Fruit fly (Drosophila melanogaster): ENCODE measurements around the gene Atu.

The Atu gene

DNA sequence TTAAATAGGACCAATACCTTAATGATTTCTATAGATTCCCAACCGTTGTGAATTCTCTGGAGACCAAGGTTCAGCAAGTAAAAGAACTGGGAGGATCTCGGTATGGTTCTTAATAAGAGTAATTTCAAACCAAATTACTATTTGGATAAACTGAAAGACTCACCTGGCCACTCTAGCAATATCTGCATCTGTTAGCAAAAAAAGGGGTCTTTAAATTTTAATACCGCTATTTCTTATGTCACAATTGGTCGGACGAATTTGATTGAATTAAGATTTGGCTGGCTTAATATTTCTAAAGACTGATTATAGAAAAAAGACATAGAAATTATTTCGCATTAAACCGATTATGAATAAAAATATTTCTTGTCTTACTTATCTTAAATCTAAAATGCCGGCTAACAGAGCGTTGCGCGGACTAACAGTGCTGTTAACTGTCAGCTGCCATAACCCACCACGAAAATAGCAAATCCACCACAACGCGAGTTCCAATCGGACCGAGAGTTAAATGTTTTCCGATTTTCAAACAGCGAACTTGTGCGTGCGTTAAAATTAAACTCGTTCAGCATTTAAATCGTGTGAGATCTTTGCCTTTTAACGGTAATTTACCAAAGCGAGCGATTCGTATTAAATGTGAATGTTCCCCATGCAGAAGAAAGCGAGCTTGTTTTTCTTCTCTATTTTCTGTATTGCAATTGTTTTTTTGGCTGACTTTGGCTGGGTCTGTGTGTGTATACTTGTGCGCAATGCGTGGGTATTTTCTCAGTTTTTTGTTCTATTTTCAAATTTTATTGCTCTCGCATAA lies 42.3 kb upstream of the Atu start, which contains the start of gene CRMP (continued):
- no peak for TF ChIP-seq Smox (GFP tag; optimal IDR thresholded peaks at IDR 0.05)

DNA sequence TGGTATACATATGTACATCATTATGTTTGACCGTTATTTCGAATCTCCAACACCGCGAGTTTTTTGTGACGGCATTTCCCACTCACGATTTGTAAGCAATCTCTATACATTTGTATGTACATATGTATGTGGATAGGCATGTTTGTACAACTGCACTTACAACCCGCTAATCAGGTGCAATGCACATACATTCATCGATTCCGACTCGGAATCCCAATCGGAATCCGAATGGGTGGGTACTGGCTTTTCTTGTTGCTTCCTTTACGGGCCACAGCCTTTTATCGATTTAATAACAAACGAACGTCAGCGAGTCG lies 41.8 kb upstream of the Atu start:
- no peak for TF ChIP-seq Hr4 (GFP tag; optimal IDR thresholded peaks at IDR 0.05)
- TF ChIP-seq Sox15 (GFP tag; optimal IDR thresholded peaks at IDR 0.05), result no peak
- no peak for TF ChIP-seq CG10631 (GFP tag; optimal IDR thresholded peaks at IDR 0.05)
- TF ChIP-seq Sox102F (GFP tag; optimal IDR thresholded peaks at IDR 0.05), result no peak
- no peak for TF ChIP-seq CG11762 (GFP tag; optimal IDR thresholded peaks at IDR 0.05; ENCODE audit: insufficient read depth)
- no peak for TF ChIP-seq Lpt (GFP tag; optimal IDR thresholded peaks at IDR 0.05)
- peak; percentile 53 for TF ChIP-seq Eip78C (GFP tag)
- no peak for TF ChIP-seq OdsH (GFP tag; optimal IDR thresholded peaks at IDR 0.05)

DNA sequence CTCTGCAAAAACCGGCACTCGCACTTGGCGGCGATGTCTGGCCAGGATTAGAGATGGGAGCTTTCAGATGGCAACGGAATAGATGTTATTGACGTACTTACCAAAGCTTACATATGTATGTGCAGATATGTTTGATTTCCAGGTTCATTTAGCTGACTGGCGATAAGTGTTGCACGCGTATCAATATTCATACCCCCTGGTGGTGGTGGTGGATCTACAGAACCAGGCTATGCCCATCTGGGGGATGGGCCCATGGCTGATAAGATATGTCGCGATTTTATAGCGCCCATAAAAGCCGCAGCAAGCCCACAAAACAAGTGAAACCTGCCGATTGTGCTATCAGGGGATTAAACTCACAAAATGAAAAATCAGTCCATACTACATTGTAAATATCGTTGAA lies 41.4 kb upstream of the Atu start:
- TF ChIP-seq dsx (GFP tag; optimal IDR thresholded peaks at IDR 0.05; ENCODE audit: poor library complexity, severe bottlenecking), result peak; percentile 45
- TF ChIP-seq Hr4 (GFP tag; optimal IDR thresholded peaks at IDR 0.05), result no peak
- TF ChIP-seq svp (GFP tag), result peak; percentile 90
- no peak for TF ChIP-seq spab (GFP tag; optimal IDR thresholded peaks at IDR 0.05)
- TF ChIP-seq Eip75B (GFP tag; optimal IDR thresholded peaks at IDR 0.05), result no peak
- TF ChIP-seq vri (GFP tag; optimal IDR thresholded peaks at IDR 0.05), result no peak
- peak; percentile 12 for TF ChIP-seq Eip78C (GFP tag)

DNA sequence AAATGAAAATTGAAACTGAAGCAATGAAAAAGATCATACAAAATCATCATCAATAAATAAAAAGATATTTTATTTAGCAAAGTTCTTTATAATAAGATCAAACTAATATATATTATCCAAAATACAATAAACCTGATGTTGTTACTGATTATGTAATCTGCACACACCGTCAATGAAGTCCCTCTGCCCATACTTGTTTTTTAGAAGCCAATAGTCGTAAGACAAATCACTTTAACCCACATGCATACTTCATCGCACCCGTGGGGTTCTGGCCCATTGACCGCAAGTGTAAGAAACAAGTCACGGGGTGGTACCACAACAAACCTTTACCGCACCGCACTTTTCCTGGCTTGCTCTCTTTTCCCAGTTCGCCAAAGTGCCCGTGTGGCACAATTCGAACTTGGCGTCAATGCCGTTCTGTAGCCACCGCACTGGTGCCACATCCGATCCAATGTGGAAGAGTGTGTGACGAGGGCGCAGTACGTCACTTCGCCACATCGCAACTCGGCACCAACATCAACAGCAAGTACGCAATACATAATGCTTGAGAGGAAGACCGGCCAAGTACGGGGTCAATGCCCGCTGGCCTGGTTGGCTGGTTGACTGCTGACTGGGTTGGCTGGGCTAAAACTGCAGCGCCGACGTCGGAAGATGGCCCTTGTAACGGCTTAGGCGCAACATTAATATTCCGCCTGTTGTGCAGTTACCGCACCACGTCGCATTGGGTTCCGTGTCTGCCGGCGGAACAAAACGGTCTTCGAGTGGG lies 40.1 kb upstream of the Atu start:
- TF ChIP-seq fd85E (GFP tag; optimal IDR thresholded peaks at IDR 0.05) (no peak), Eip93F (GFP tag; optimal IDR thresholded peaks at IDR 0.05) (no peak), Sox14 (GFP tag; optimal IDR thresholded peaks at IDR 0.05) (no peak), CG34406 (GFP tag; optimal IDR thresholded peaks at IDR 0.05) (no peak), Eip75B (GFP tag; optimal IDR thresholded peaks at IDR 0.05) (no peak), dsx (GFP tag; optimal IDR thresholded peaks at IDR 0.05; ENCODE audit: poor library complexity, severe bottlenecking) (no peak), CG8119 (GFP tag; IDR thresholded peaks at IDR 0.05) (0 out of 3 replicates have a peak, but pooled peaks have one; percentile 31), lz (GFP tag; optimal IDR thresholded peaks at IDR 0.05) (peak; percentile 23), ss (GFP tag; optimal IDR thresholded peaks at IDR 0.05) (no peak), CG4318 (GFP tag; optimal IDR thresholded peaks at IDR 0.05) (no peak), CG9139 (GFP tag; optimal IDR thresholded peaks at IDR 0.05) (no peak), salr (GFP tag; optimal IDR thresholded peaks at IDR 0.05) (no peak), Gug (GFP tag; IDR thresholded peaks at IDR 0.05) (no peak), CG6854 (GFP tag; optimal IDR thresholded peaks at IDR 0.05) (no peak), spab (GFP tag; optimal IDR thresholded peaks at IDR 0.05) (no peak), Blimp-1 (GFP tag; optimal IDR thresholded peaks at IDR 0.05) (no peak), pdm3 (GFP tag; optimal IDR thresholded peaks at IDR 0.05) (no peak), Sox102F (GFP tag; optimal IDR thresholded peaks at IDR 0.05) (no peak), CG32006 (GFP tag; optimal IDR thresholded peaks at IDR 0.05) (no peak), CG1621 (tag; optimal IDR thresholded peaks at IDR 0.05) (no peak), Sox15 (GFP tag; optimal IDR thresholded peaks at IDR 0.05) (no peak), CG3919 (GFP tag; optimal IDR thresholded peaks at IDR 0.05) (peak; percentile 9), CG10631 (GFP tag; optimal IDR thresholded peaks at IDR 0.05) (peak; percentile 4), CG11902 (GFP tag; optimal IDR thresholded peaks at IDR 0.05) (no peak), CG15336 (GFP tag; IDR thresholded peaks at IDR 0.05) (no peak; the same call in 1 of the 2 replicates), CG11294 (GFP tag; IDR thresholded peaks at IDR 0.05) (no peak), CG8319 (GFP tag; optimal IDR thresholded peaks at IDR 0.05) (no peak), CG6808 (GFP tag; optimal IDR thresholded peaks at IDR 0.05) (no peak), CG10669 (GFP tag; optimal IDR thresholded peaks at IDR 0.05) (no peak), CG3032 (tag; optimal IDR thresholded peaks at IDR 0.05) (no peak), acj6 (GFP tag; optimal IDR thresholded peaks at IDR 0.05) (no peak), CG7368 (GFP tag; optimal IDR thresholded peaks at IDR 0.05) (no peak), Lpt (GFP tag; optimal IDR thresholded peaks at IDR 0.05) (no peak), CG16779 (tag; optimal IDR thresholded peaks at IDR 0.05) (no peak), Smox (GFP tag; optimal IDR thresholded peaks at IDR 0.05) (no peak), CG8632 (GFP tag; optimal IDR thresholded peaks at IDR 0.05) (no peak)
